Worm (Caenorhabditis elegans) whole organism, L2 larva: ENCODE measurements around the gene pqn-10.

Experiments used
- R02D3.7 ChIP-seq: fragments of 150-350 bp; optimal IDR thresholded peaks from 2 replicates; lab custom pipeline; 2014; ENCODE audit warnings: missing biosample characterization, missing genetic modification characterization
- aly-2 ChIP-seq: fragments of 150-350 bp; optimal IDR thresholded peaks from 2 replicates; lab custom pipeline; 2014; ENCODE audit warnings: missing biosample characterization, missing genetic modification characterization
- ama-1 ChIP-seq: fragments of 150-350 bp; optimal IDR thresholded peaks from 2 replicates; lab custom pipeline; 2018; ENCODE audit warnings: inconsistent platforms
- ceh-82 ChIP-seq: fragments of 150-350 bp; optimal IDR thresholded peaks from 2 replicates; lab custom pipeline; 2014; ENCODE audit warnings: missing biosample characterization, missing genetic modification characterization
- nhr-10 ChIP-seq: sonication (generic microtip); optimal IDR thresholded peaks from 2 replicates; lab custom pipeline; 2017; ENCODE audit warnings: missing biosample characterization, missing genetic modification characterization
- nhr-12 ChIP-seq: fragments of 150-350 bp; optimal IDR thresholded peaks from 2 replicates; lab custom pipeline; 2014; ENCODE audit warnings: missing biosample characterization, missing genetic modification characterization
- nhr-77 ChIP-seq: fragments of 150-350 bp; optimal IDR thresholded peaks from 2 replicates; lab custom pipeline; 2014; ENCODE audit warnings: missing biosample characterization, missing genetic modification characterization
- snpc-4 ChIP-seq: fragments of 150-350 bp; optimal IDR thresholded peaks from 2 replicates; lab custom pipeline; 2014; ENCODE audit warnings: missing biosample characterization, missing genetic modification characterization
- unc-39 ChIP-seq: fragments of 150-350 bp; optimal IDR thresholded peaks from 2 replicates; lab custom pipeline; 2014; ENCODE audit warnings: missing biosample characterization, missing genetic modification characterization
- unc-55 ChIP-seq: fragments of 150-350 bp; sonication (generic microtip); optimal IDR thresholded peaks from 3 replicates; lab custom pipeline; 2014; ENCODE audit warnings: missing biosample characterization, missing genetic modification reagents, missing genetic modification characterization
- unc-62 ChIP-seq: fragments of 150-350 bp; optimal IDR thresholded peaks from 2 replicates; lab custom pipeline; 2014; ENCODE audit warnings: missing biosample characterization, missing genetic modification reagents, missing genetic modification characterization

DNA sequence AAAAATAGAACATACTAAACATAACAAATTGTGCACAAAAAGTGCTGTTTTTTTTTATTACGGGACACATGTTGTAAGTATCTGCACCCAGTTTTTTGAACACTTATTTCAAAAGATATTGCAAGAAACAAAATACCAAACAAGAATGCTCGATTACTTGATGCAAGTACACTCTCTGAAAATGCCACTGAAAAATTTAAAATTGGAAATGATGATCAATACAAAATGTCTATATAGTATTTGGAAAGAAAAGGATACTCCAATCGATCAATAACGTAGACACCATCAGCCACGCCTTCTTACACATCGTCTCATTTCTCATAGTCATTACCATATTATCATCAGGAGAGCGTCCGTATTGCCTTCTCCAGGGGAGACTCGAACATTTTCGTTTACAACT lies 29.8 kb upstream of the pqn-10 start, which contains the start of gene sdz-15:
- no peak for TF ChIP-seq nhr-77 (tag; lab: Kevin White, UChicago)
- TF ChIP-seq ceh-82 (tag; lab: Kevin White, UChicago) = no peak
- no peak for TF ChIP-seq snpc-4 (tag; lab: Kevin White, UChicago)
- no peak for TF ChIP-seq nhr-12
- TF ChIP-seq ama-1 = no peak
- TF ChIP-seq unc-62 (GFP tag; lab: Kevin White, UChicago) = no peak
- no peak for TF ChIP-seq unc-39 (tag; lab: Kevin White, UChicago)
- no peak for TF ChIP-seq aly-2
- TF ChIP-seq nhr-10 = no peak
- no peak for TF ChIP-seq R02D3.7 (tag; lab: Kevin White, UChicago)
- TF ChIP-seq unc-55 = no peak
